Worm (Caenorhabditis elegans) whole organism, L4/young adult: ENCODE data around the gene apc-2.

Experiments used
- dao-5 ChIP-seq: sonication (generic microtip); optimal IDR thresholded peaks from 2 replicates; lab custom pipeline; 2016; ENCODE audit warnings: missing genotype, missing genetic modification characterization, moderate library complexity, missing compliant biosample characterization
- him-1 ChIP-seq: sonication (generic microtip); optimal IDR thresholded peaks from 2 replicates; lab custom pipeline; 2016; ENCODE audit warnings: missing genotype, missing genetic modification reagents, missing genetic modification characterization, missing compliant biosample characterization

- no peak for TF ChIP-seq him-1 (tag; lab: Kevin White, UChicago)
- TF ChIP-seq dao-5 = no peak
Measured at ce11 chrIII:8036050-8036449, 44.4 kb upstream of the apc-2 start.
